Worm (Caenorhabditis elegans): ENCODE results near the gene W02F12.4.

W02F12.4 gene

ce11 chrV:6662505-6662904 is 44.2 kb downstream of the W02F12.4 start:
- TF ChIP-seq dsc-1 (tag; optimal IDR thresholded peaks at IDR 0.05) (peak; percentile 2), lin-14 (GFP tag; optimal IDR thresholded peaks at IDR 0.05) (peak; percentile 9), isw-1 (GFP tag; IDR thresholded peaks at IDR 0.05) (no peak), zag-1 (tag; optimal IDR thresholded peaks at IDR 0.05) (no peak)

DNA sequence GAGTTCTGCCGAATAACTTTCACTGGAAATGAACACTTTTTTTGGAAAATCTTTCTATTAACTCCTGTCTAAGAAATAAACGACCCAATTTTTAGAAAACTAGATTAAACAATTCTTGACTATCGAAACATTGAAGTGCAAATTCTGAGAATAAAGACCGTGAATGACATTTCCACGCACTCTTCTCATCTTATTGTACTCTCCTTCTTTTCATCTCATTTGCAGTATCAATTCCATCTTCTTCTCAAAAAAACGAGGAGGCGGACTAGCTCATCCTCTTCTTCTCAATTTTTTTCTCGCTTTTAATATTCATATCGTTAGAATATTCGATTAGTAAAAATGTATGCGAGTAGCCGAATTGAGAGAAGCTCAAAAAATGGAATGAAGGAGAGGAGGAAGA is 45.1 kb downstream of the W02F12.4 start:
- TF ChIP-seq F16B12.6 (tag; optimal IDR thresholded peaks at IDR 0.05) (no peak), sox-4 (tag; optimal IDR thresholded peaks at IDR 0.05) (peak; percentile 41), unc-86 (tag; optimal IDR thresholded peaks at IDR 0.05) (peak; percentile 58), C16A3.4 (tag; optimal IDR thresholded peaks at IDR 0.05) (no peak), lsy-2 (tag; optimal IDR thresholded peaks at IDR 0.05) (peak; percentile 13 to 24), fkh-8 (tag; optimal IDR thresholded peaks at IDR 0.05) (peak; percentile 28), lir-3 (tag; optimal IDR thresholded peaks at IDR 0.05; ENCODE audit: poor library complexity) (no peak), unc-30 (tag; optimal IDR thresholded peaks at IDR 0.05) (no peak), aha-1 (tag; optimal IDR thresholded peaks at IDR 0.05) (no peak), dpl-1 (GFP tag; optimal IDR thresholded peaks at IDR 0.05) (no peak), fkh-10 (GFP tag; optimal IDR thresholded peaks at IDR 0.05) (peak; percentile 14), pax-3 (tag; optimal IDR thresholded peaks at IDR 0.05) (peak; percentile 30), nhr-71 (tag; optimal IDR thresholded peaks at IDR 0.05) (peak; percentile 71), dsc-1 (tag; optimal IDR thresholded peaks at IDR 0.05) (peak; percentile 91), lin-14 (GFP tag; optimal IDR thresholded peaks at IDR 0.05) (peak; percentile 74), ztf-11 (tag; optimal IDR thresholded peaks at IDR 0.05) (no peak), ceh-82 (tag; optimal IDR thresholded peaks at IDR 0.05) (no peak), isw-1 (GFP tag; IDR thresholded peaks at IDR 0.05) (no peak), ztf-4 (tag; optimal IDR thresholded peaks at IDR 0.05) (no peak), nhr-84 (tag; optimal IDR thresholded peaks at IDR 0.05) (no peak), elt-3 (tag; optimal IDR thresholded peaks at IDR 0.05) (no peak), nhr-47 (tag; optimal IDR thresholded peaks at IDR 0.05) (peak; percentile 56), hlh-17 (GFP tag; optimal IDR thresholded peaks at IDR 0.05; ENCODE audit: borderline replicate concordance) (no peak), unc-130 (tag; optimal IDR thresholded peaks at IDR 0.05) (no peak), xbp-1 (tag; optimal IDR thresholded peaks at IDR 0.05) (peak; percentile 8), swsn-7 (tag; optimal IDR thresholded peaks at IDR 0.05) (peak; percentile 8), hlh-4 (tag; optimal IDR thresholded peaks at IDR 0.05) (no peak), ets-5 (GFP tag; IDR thresholded peaks at IDR 0.05) (no peak)

DNA sequence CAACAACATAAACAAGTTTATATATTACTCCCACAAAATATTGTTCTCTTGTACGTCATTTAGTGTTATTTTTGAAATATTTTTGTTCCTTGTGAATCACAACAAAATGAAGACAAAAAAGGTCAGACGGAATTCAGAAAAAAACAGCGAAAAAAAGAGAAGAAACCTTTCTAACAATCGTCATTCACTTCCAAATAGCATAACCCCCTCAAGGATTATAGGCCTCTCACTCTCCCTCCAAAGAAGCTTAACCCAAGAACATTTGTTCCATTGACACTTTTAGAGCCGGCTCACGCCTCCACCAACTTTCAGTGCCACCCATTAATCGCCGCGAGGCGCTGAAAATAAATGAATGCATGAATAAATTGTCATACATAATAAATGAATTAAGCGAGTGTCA is 47.2 kb downstream of the W02F12.4 start:
- TF ChIP-seq pqm-1 (tag; optimal IDR thresholded peaks at IDR 0.05) (no peak), irx-1 (tag; optimal IDR thresholded peaks at IDR 0.05) (no peak), nhr-84 (tag; optimal IDR thresholded peaks at IDR 0.05) (no peak), sptf-1 (tag; optimal IDR thresholded peaks at IDR 0.05) (no peak), unc-62 (GFP tag; optimal IDR thresholded peaks at IDR 0.05) (no peak), ztf-4 (tag; optimal IDR thresholded peaks at IDR 0.05) (no peak), nhr-90 (tag; optimal IDR thresholded peaks at IDR 0.05; ENCODE audit: poor library complexity) (no peak), ztf-11 (tag; optimal IDR thresholded peaks at IDR 0.05) (no peak), Y116A8C.19 (tag; optimal IDR thresholded peaks at IDR 0.05; ENCODE audit: borderline replicate concordance) (no peak), isw-1 (GFP tag; IDR thresholded peaks at IDR 0.05) (no peak), sup-37 (GFP tag; optimal IDR thresholded peaks at IDR 0.05) (no peak), elt-2 (tag; optimal IDR thresholded peaks at IDR 0.05) (no peak), lsy-2 (tag; optimal IDR thresholded peaks at IDR 0.05) (no peak), mab-9 (GFP tag; IDR thresholded peaks at IDR 0.05) (no peak), lir-3 (tag; optimal IDR thresholded peaks at IDR 0.05; ENCODE audit: poor library complexity) (no peak)

Data from whole organism, L1 larva.